Worm (Caenorhabditis elegans) whole organism, mixed stage, embryonic: ENCODE measurements around the gene fre-1.

ENCODE experiments used
- M03D4.4 ChIP-seq: sonication (generic microtip); optimal IDR thresholded peaks from 2 replicates; lab custom pipeline; 2017; ENCODE audit warnings: mild to moderate bottlenecking, missing genetic modification characterization, missing compliant biosample characterization
- bed-3 ChIP-seq: fragments of 200-800 bp; sonication (Bioruptor generic); optimal IDR thresholded peaks from 3 replicates; lab custom pipeline; 2018; ENCODE audit warnings: mild to moderate bottlenecking, missing genetic modification characterization, moderate library complexity, missing compliant biosample characterization
- blmp-1 ChIP-seq: fragments of 150-350 bp; optimal IDR thresholded peaks from 2 replicates; lab custom pipeline; 2014; ENCODE audit warnings: missing biosample characterization, missing genetic modification characterization
- ceh-39 ChIP-seq: fragments of 150-350 bp; optimal IDR thresholded peaks from 2 replicates; lab custom pipeline; 2014; ENCODE audit warnings: missing biosample characterization, missing genetic modification characterization
- ceh-83 ChIP-seq: fragments of 200-800 bp; sonication (Bioruptor generic); optimal IDR thresholded peaks from 2 replicates; lab custom pipeline; 2018; ENCODE audit warnings: mild to moderate bottlenecking, missing genetic modification characterization, missing compliant biosample characterization
- ces-1 ChIP-seq: fragments of 150-350 bp; optimal IDR thresholded peaks from 2 replicates; lab custom pipeline; 2014; ENCODE audit warnings: missing biosample characterization, missing genetic modification reagents, missing genetic modification characterization
- cnd-1 ChIP-seq: fragments of 200-800 bp; sonication (Bioruptor generic); optimal IDR thresholded peaks from 2 replicates; lab custom pipeline; 2018; ENCODE audit warnings: mild to moderate bottlenecking, missing genetic modification characterization, missing compliant biosample characterization
- drap-1 ChIP-seq: fragments of 200-800 bp; sonication (Bioruptor generic); optimal IDR thresholded peaks from 3 replicates; lab custom pipeline; 2018; ENCODE audit warnings: mild to moderate bottlenecking, missing genetic modification characterization, missing compliant biosample characterization
- elt-1 ChIP-seq: sonication (generic microtip); optimal IDR thresholded peaks from 2 replicates; lab custom pipeline; 2017; ENCODE audit warnings: missing genetic modification characterization, mild to moderate bottlenecking, missing compliant biosample characterization, antibody characterized with exemption, moderate library complexity, borderline replicate concordance; ENCODE audit not compliant: insufficient read depth
- elt-3 ChIP-seq: fragments of 150-350 bp; optimal IDR thresholded peaks from 2 replicates; lab custom pipeline; 2014; ENCODE audit warnings: missing biosample characterization, missing genetic modification characterization
- flh-1 ChIP-seq: fragments of 200-800 bp; sonication (Bioruptor generic); optimal IDR thresholded peaks from 2 replicates; lab custom pipeline; 2018; ENCODE audit warnings: mild to moderate bottlenecking, missing genetic modification characterization, moderate library complexity, missing compliant biosample characterization
- ham-2 ChIP-seq: fragments of 200-800 bp; sonication (Bioruptor generic); optimal IDR thresholded peaks from 2 replicates; lab custom pipeline; 2018; ENCODE audit warnings: mild to moderate bottlenecking, missing genetic modification characterization, missing compliant biosample characterization
- hlh-1 ChIP-seq: fragments of 150-350 bp; optimal IDR thresholded peaks from 2 replicates; lab custom pipeline; 2014; ENCODE audit warnings: missing biosample characterization, missing genetic modification reagents, missing genetic modification characterization
- lin-13 ChIP-seq: fragments of 150-350 bp; optimal IDR thresholded peaks from 2 replicates; lab custom pipeline; 2014; ENCODE audit warnings: missing biosample characterization, missing genetic modification characterization
- lin-32 ChIP-seq: fragments of 200-800 bp; sonication (Bioruptor generic); optimal IDR thresholded peaks from 2 replicates; lab custom pipeline; 2018; ENCODE audit warnings: mild to moderate bottlenecking, missing genetic modification characterization, missing compliant biosample characterization
- lsy-2 ChIP-seq: fragments of 150-350 bp; optimal IDR thresholded peaks from 2 replicates; lab custom pipeline; 2014; ENCODE audit warnings: missing biosample characterization, missing genetic modification characterization
- mab-5 ChIP-seq: fragments of 150-350 bp; optimal IDR thresholded peaks from 2 replicates; lab custom pipeline; 2014; ENCODE audit warnings: missing biosample characterization, missing genetic modification characterization
- mep-1 ChIP-seq: fragments of 150-350 bp; optimal IDR thresholded peaks from 2 replicates; lab custom pipeline; 2017; ENCODE audit warnings: missing biosample characterization, missing genetic modification reagents, missing genetic modification characterization, inconsistent platforms
- mls-2 ChIP-seq: sonication (generic microtip); optimal IDR thresholded peaks from 2 replicates; lab custom pipeline; 2016; ENCODE audit warnings: mild to moderate bottlenecking, missing genetic modification characterization, moderate library complexity, missing compliant biosample characterization
- nhr-12 ChIP-seq: fragments of 150-350 bp; optimal IDR thresholded peaks from 2 replicates; lab custom pipeline; 2014; ENCODE audit warnings: missing biosample characterization, missing genetic modification characterization
- nhr-2 ChIP-seq: fragments of 150-350 bp; optimal IDR thresholded peaks from 2 replicates; lab custom pipeline; 2014; ENCODE audit warnings: missing biosample characterization, missing genetic modification characterization
- nhr-237 ChIP-seq: fragments of 150-350 bp; optimal IDR thresholded peaks from 2 replicates; lab custom pipeline; 2014; ENCODE audit warnings: missing biosample characterization, missing genetic modification characterization
- nhr-28 ChIP-seq: fragments of 150-350 bp; optimal IDR thresholded peaks from 2 replicates; lab custom pipeline; 2014; ENCODE audit warnings: missing biosample characterization, missing genetic modification characterization
- nhr-76 ChIP-seq: sonication (generic microtip); optimal IDR thresholded peaks from 2 replicates; lab custom pipeline; 2017; ENCODE audit warnings: missing biosample characterization, missing genetic modification characterization
- pha-4 ChIP-seq: fragments of 150-350 bp; optimal IDR thresholded peaks from 2 replicates; lab custom pipeline; 2018; ENCODE audit warnings: missing biosample characterization, missing genetic modification reagents, missing genetic modification characterization
- sem-2 ChIP-seq: fragments of 200-800 bp; sonication (Bioruptor generic); optimal IDR thresholded peaks from 2 replicates; lab custom pipeline; 2018; ENCODE audit warnings: mild to moderate bottlenecking, missing genetic modification characterization, missing compliant biosample characterization
- tbx-8 ChIP-seq: fragments of 200-800 bp; sonication (Bioruptor generic); optimal IDR thresholded peaks from 2 replicates; lab custom pipeline; 2018; ENCODE audit warnings: mild to moderate bottlenecking, missing genetic modification characterization, moderate library complexity, missing compliant biosample characterization
- unc-120 ChIP-seq: sonication (generic microtip); optimal IDR thresholded peaks from 2 replicates; lab custom pipeline; 2017; ENCODE audit warnings: missing genetic modification characterization, missing compliant biosample characterization; ENCODE audit not compliant: poor library complexity, severe bottlenecking
- unc-62 ChIP-seq: fragments of 150-350 bp; optimal IDR thresholded peaks from 2 replicates; lab custom pipeline; 2014; ENCODE audit warnings: missing biosample characterization, missing genetic modification reagents, missing genetic modification characterization
- zip-8 ChIP-seq: fragments of 150-350 bp; optimal IDR thresholded peaks from 2 replicates; lab custom pipeline; 2014; ENCODE audit warnings: missing biosample characterization, missing genetic modification characterization
- ztf-11 ChIP-seq: fragments of 150-350 bp; optimal IDR thresholded peaks from 2 replicates; lab custom pipeline; 2014; ENCODE audit warnings: missing biosample characterization, missing genetic modification characterization

Gene fre-1

ce11 chrV:20105210-20105793 is 17.8 kb upstream of the fre-1 start:
- TF ChIP-seq pha-4 (no peak), nhr-76 (no peak), zip-8 (tag; lab: Kevin White, UChicago) (no peak), mep-1 (tag; lab: Kevin White, UChicago) (no peak), unc-120 (tag; lab: Kevin White, UChicago) (no peak), ztf-11 (tag; lab: Kevin White, UChicago) (no peak)

DNA sequence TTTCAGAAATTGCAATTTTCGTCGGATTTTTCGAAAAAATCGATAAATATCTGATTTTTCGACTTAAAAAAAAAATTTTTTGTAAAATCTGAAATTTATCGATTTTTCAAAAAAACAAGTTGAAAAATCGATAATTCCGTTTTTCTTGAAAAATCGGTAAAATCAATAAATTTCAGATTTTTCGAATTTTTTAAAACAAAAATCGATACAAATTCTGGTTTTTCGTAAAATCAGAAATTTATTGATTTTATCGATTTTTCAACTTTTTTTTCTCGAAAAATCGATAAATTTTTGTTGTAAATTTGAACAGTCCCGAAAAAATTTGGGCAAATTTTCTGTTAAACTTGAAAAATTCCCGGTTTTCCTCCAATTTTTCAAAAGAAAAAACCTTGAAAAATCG is 16.9 kb upstream of the fre-1 start:
- TF ChIP-seq zip-8 (tag; lab: Kevin White, UChicago) (no peak), lin-13 (no peak), nhr-237 (tag; lab: Kevin White, UChicago) (no peak), nhr-2 (tag; lab: Kevin White, UChicago) (no peak), blmp-1 (tag; lab: Kevin White, UChicago) (no peak), lsy-2 (tag; lab: Kevin White, UChicago) (no peak), drap-1 (GFP tag; lab: Kevin White, UChicago) (no peak), sem-2 (GFP tag; lab: Kevin White, UChicago) (no peak), mls-2 (tag; lab: Kevin White, UChicago) (no peak), nhr-12 (no peak), bed-3 (GFP tag; lab: Kevin White, UChicago) (no peak), lin-32 (GFP tag; lab: Kevin White, UChicago) (no peak), M03D4.4 (tag; lab: Kevin White, UChicago) (no peak), ztf-11 (tag; lab: Kevin White, UChicago) (no peak), elt-1 (tag; lab: Kevin White, UChicago) (no peak), hlh-1 (tag; lab: Kevin White, UChicago) (no peak), mab-5 (tag; lab: Kevin White, UChicago) (no peak), ceh-39 (tag; lab: Kevin White, UChicago) (no peak), unc-120 (tag; lab: Kevin White, UChicago) (no peak)

- TF ChIP-seq zip-8 (tag; lab: Kevin White, UChicago), result no peak
- no peak for TF ChIP-seq ham-2 (GFP tag; lab: Kevin White, UChicago)
- no peak for TF ChIP-seq flh-1 (GFP tag; lab: Kevin White, UChicago)
- no peak for TF ChIP-seq unc-120 (tag; lab: Kevin White, UChicago)
- no peak for TF ChIP-seq lin-32 (GFP tag; lab: Kevin White, UChicago)
- no peak for TF ChIP-seq hlh-1 (tag; lab: Kevin White, UChicago)
- TF ChIP-seq unc-62, result no peak
- no peak for TF ChIP-seq pha-4
- TF ChIP-seq ztf-11 (tag; lab: Kevin White, UChicago), result no peak
- TF ChIP-seq blmp-1 (tag; lab: Kevin White, UChicago), result no peak
- TF ChIP-seq nhr-12, result no peak
- TF ChIP-seq elt-1 (tag; lab: Kevin White, UChicago), result no peak
- TF ChIP-seq mls-2 (tag; lab: Kevin White, UChicago), result no peak
- TF ChIP-seq mab-5 (tag; lab: Kevin White, UChicago), result no peak
- no peak for TF ChIP-seq elt-3 (tag; lab: Kevin White, UChicago)
- no peak for TF ChIP-seq nhr-28
- TF ChIP-seq cnd-1 (tag; lab: Kevin White, UChicago), result no peak
- no peak for TF ChIP-seq M03D4.4 (tag; lab: Kevin White, UChicago)
- no peak for TF ChIP-seq nhr-237 (tag; lab: Kevin White, UChicago)
- no peak for TF ChIP-seq tbx-8 (GFP tag; lab: Kevin White, UChicago)
Observed at ce11 chrV:20097164-20097563, 9.6 kb upstream of the fre-1 start.

ce11 chrV:20094908-20095307 is 7.4 kb upstream of the fre-1 start, which contains the start of gene nlp-69:
TSS of gene nlp-69 (minus strand) at chrV:20095008.
- TF ChIP-seq mep-1 (tag; lab: Kevin White, UChicago) (no peak), ceh-83 (GFP tag; lab: Kevin White, UChicago) (no peak)

ce11 chrV:20093940-20094339 is 6.4 kb upstream of the fre-1 start:
- TF ChIP-seq ces-1 (GFP tag; lab: Kevin White, UChicago) (peak; percentile 69), nhr-76 (no peak)
